Worm (Caenorhabditis elegans) whole organism, young adult: ENCODE results near the gene W01B6.6.

Experiments
- C06A6.2 ChIP-seq: fragments of 200-800 bp; sonication (Bioruptor generic); conservative IDR thresholded peaks from 2 replicates; pipeline ENCODE4 v1.3.6; 2022; ENCODE audit warnings: missing genetic modification characterization, missing compliant biosample characterization
- F33H1.4 ChIP-seq: fragments of 200-800 bp; sonication (Bioruptor generic); IDR thresholded peaks from 2 replicates; pipeline ENCODE4 v1.3.6; 2022; ENCODE audit warnings: missing genetic modification reagents, missing genetic modification characterization, missing compliant biosample characterization
- F49E8.2 ChIP-seq: sonication (generic microtip); optimal IDR thresholded peaks from 3 replicates; lab custom pipeline; 2017; ENCODE audit warnings: missing genetic modification characterization, mild to moderate bottlenecking, missing compliant biosample characterization, antibody characterized with exemption, moderate library complexity; ENCODE audit not compliant: insufficient read depth
- attf-6 ChIP-seq: fragments of 200-800 bp; sonication (Bioruptor generic); IDR thresholded peaks from 2 replicates; pipeline ENCODE4 v1.3.6; 2022; ENCODE audit warnings: missing genetic modification reagents, missing genetic modification characterization, missing compliant biosample characterization
- egl-44 ChIP-seq: fragments of 200-800 bp; sonication (Bioruptor generic); IDR thresholded peaks from 2 replicates; pipeline ENCODE4 v1.3.6; 2022; ENCODE audit warnings: missing genetic modification reagents, missing genetic modification characterization, missing compliant biosample characterization
- madf-10 ChIP-seq: sonication (generic microtip); optimal IDR thresholded peaks from 2 replicates; lab custom pipeline; 2016; ENCODE audit warnings: mild to moderate bottlenecking, missing genetic modification characterization, missing compliant biosample characterization
- nfya-2 ChIP-seq: fragments of 200-800 bp; sonication (Bioruptor generic); IDR thresholded peaks from 2 replicates; pipeline ENCODE4 v1.3.6; 2022; ENCODE audit warnings: missing genetic modification reagents, missing genetic modification characterization, missing compliant biosample characterization
- snpc-1.3 ChIP-seq: sonication (generic microtip); optimal IDR thresholded peaks from 2 replicates; lab custom pipeline; 2017; ENCODE audit warnings: missing genetic modification characterization, mild to moderate bottlenecking, missing compliant biosample characterization, antibody characterized with exemption, moderate library complexity, missing genotype, missing genetic modification reagents; ENCODE audit not compliant: insufficient read depth
- unc-62 ChIP-seq: fragments of 150-350 bp; optimal IDR thresholded peaks from 2 replicates; lab custom pipeline; 2014; ENCODE audit warnings: missing biosample characterization, missing genetic modification reagents, missing genetic modification characterization
- ztf-18 ChIP-seq: sonication (generic microtip); optimal IDR thresholded peaks from 2 replicates; lab custom pipeline; 2016; ENCODE audit warnings: missing genotype, mild to moderate bottlenecking, missing genetic modification characterization, missing compliant biosample characterization

DNA sequence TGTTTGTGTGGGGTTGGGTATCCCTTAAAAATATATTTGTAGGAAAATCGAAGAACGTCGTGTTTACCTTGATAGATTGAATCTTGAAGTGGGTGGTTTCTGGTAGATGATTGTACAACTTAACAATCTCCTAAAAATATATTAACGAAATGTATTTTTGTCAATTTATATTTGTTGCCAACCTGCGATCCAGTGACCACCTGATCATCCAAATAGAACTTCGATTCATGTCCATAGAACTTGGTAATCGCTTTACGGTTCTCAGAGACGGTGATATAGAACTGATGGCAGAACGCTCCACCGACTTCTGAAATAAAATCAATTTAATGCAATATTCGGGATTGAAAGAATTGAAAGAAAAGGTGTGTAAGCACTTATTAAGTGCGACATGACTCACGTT, 47.5 kb downstream of the W01B6.6 start:
- no peak for TF ChIP-seq attf-6 (GFP tag; lab: Robert Waterston, UW)
- no peak for TF ChIP-seq unc-62 (GFP tag; lab: Kevin White, UChicago)
- TF ChIP-seq madf-10: no peak
- no peak for TF ChIP-seq nfya-2
- no peak for TF ChIP-seq F33H1.4 (GFP tag; lab: Robert Waterston, UW)
- TF ChIP-seq snpc-1.3 (tag; lab: Kevin White, UChicago): no peak
- TF ChIP-seq C06A6.2: no peak
- no peak for TF ChIP-seq egl-44 (GFP tag; lab: Robert Waterston, UW)
- no peak for TF ChIP-seq ztf-18 (tag; lab: Kevin White, UChicago)
- no peak for TF ChIP-seq F49E8.2 (tag; lab: Kevin White, UChicago)
